Worm (Caenorhabditis elegans) whole organism, midembryonic: Measurements from ENCODE around the gene hlh-33.

Experiments
- flt-1 ChIP-seq: fragments of 200-800 bp; sonication (Bioruptor generic); IDR thresholded peaks from 2 replicates; pipeline ENCODE4 v1.3.6; 2022; ENCODE audit warnings: missing genetic modification characterization, missing compliant biosample characterization
- klf-2 ChIP-seq: fragments of 200-800 bp; sonication (Bioruptor generic); conservative IDR thresholded peaks from 2 replicates; pipeline ENCODE4 v1.3.6; 2022; ENCODE audit warnings: missing genetic modification reagents, missing genetic modification characterization, missing compliant biosample characterization
- med-1 ChIP-seq: sonication (generic microtip); optimal IDR thresholded peaks from 2 replicates; lab custom pipeline; 2017; ENCODE audit warnings: missing genetic modification characterization, mild to moderate bottlenecking, missing compliant biosample characterization, antibody characterized with exemption, missing genetic modification reagents; ENCODE audit not compliant: insufficient read depth
- tab-1 ChIP-seq: fragments of 200-800 bp; sonication (Bioruptor generic); IDR thresholded peaks from 2 replicates; pipeline ENCODE4 v1.3.6; 2022; ENCODE audit warnings: missing genetic modification characterization, missing compliant biosample characterization

DNA sequence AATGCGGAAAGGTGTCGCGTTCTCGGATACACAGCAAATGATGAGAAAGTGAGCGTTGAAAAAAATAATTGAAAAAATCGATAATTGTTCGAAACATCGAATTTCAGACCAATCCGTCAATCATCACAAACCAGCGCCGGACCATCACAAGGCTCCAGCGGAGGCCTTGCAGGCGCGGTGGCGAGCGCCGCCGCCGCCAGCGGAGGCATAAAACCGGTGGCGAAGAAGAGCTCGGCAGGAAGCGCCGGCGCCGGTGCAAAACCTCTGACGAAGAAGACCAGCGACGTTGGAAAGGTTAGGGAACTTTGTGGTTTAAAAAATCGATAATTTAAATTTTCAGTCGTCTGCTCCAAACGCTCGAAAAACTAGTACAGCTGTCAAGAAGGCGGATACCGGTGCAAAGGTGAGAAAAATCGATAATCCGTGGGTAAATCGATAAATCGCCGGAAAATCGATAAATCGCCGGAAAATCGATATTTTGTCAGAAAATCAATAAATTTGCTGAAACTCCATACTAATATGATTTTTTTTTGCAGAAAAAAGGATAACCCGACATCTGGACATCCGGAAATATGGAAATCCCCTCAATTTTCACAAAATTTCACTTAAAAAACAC lies 48.9 kb upstream of the hlh-33 start:
- no peak for TF ChIP-seq tab-1 (GFP tag; lab: Robert Waterston, UW)
- TF ChIP-seq flt-1 (GFP tag; lab: Robert Waterston, UW) = no peak
- TF ChIP-seq med-1 = no peak
- TF ChIP-seq klf-2 (GFP tag; lab: Robert Waterston, UW) = no peak
